Fruit fly (Drosophila melanogaster): ENCODE measurements around the gene Pi3K92E.

- TF ChIP-seq CG32121 (GFP tag; IDR thresholded peaks at IDR 0.05) = no peak
- peak; percentile 41 for TF ChIP-seq CG13204 (GFP tag; optimal IDR thresholded peaks at IDR 0.05)
- no peak for TF ChIP-seq CG34367 (tag; optimal IDR thresholded peaks at IDR 0.05)
- TF ChIP-seq Ets98B (GFP tag; IDR thresholded peaks at IDR 0.05) = no peak
- TF ChIP-seq CG15710 (tag; optimal IDR thresholded peaks at IDR 0.05) = no peak
- TF ChIP-seq CG10348 (GFP tag; IDR thresholded peaks at IDR 0.05) = no peak
- TF ChIP-seq Pif1B (GFP tag; optimal IDR thresholded peaks at IDR 0.05) = no peak
- no peak for TF ChIP-seq CG14655 (GFP tag; optimal IDR thresholded peaks at IDR 0.05)
- no peak for TF ChIP-seq CG8301 (tag; optimal IDR thresholded peaks at IDR 0.05)
- TF ChIP-seq rn (GFP tag; IDR thresholded peaks at IDR 0.05) = no peak
- no peak for TF ChIP-seq gl (tag; optimal IDR thresholded peaks at IDR 0.05)
These were observed 36.9 kb downstream of the Pi3K92E start for dm6 chr3R:20597407-20598325.
